Worm (Caenorhabditis elegans): ENCODE results near the gene T19D12.5.

DNA sequence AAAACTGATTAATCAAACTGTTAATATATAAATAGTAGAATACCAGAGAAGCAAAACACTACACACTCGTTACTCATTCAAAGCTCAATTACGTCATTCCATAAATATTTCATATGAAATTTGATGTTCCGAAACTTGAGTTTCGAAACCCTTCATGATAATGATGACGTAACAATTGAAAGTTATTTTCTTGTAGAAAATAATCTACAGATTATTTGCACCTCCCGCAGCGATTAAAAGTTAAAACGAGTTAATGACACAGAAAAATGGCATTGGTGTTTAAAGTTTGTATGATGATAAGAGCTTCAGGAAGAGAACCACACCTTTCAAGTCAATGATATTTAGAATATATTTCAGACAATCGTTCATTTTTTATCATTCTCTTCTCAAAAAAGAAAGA is 37.9 kb upstream of the T19D12.5 start, which contains the start of gene H43E16.1:
- TF ChIP-seq elt-2 (tag; optimal IDR thresholded peaks at IDR 0.05) (peak; percentile 72), nhr-77 (tag; optimal IDR thresholded peaks at IDR 0.05) (no peak), F16B12.6 (tag; optimal IDR thresholded peaks at IDR 0.05) (no peak), ceh-90 (tag; optimal IDR thresholded peaks at IDR 0.05) (no peak), nhr-237 (tag; optimal IDR thresholded peaks at IDR 0.05) (no peak), nhr-11 (tag; optimal IDR thresholded peaks at IDR 0.05) (no peak), lin-39 (tag; optimal IDR thresholded peaks at IDR 0.05) (no peak), ama-1 (optimal IDR thresholded peaks at IDR 0.05) (no peak), tbx-2 (tag; optimal IDR thresholded peaks at IDR 0.05) (no peak), dpl-1 (GFP tag; optimal IDR thresholded peaks at IDR 0.05) (no peak), nhr-85 (tag) (no peak)

All from whole organism, L1 larva.